Fruit fly (Drosophila melanogaster): ENCODE results near the gene CG16710.

dm6 chr3R:23723381-23724034 lies 41.2 kb downstream of the CG16710 start:
- TF ChIP-seq ttk (optimal IDR thresholded peaks at IDR 0.05) (no peak), Myc (optimal IDR thresholded peaks at IDR 0.05) (no peak), psq (optimal IDR thresholded peaks at IDR 0.05) (no peak), h (optimal IDR thresholded peaks at IDR 0.05) (no peak)
